Worm (Caenorhabditis elegans): ENCODE results near the gene F47B8.14.
A peak's percentile ranks its signal among the peaks of the same experiment; 100 is the strongest.

F47B8.14 gene

ce11 chrV:14351629-14352028 lies 31.3 kb downstream of the F47B8.14 start, which contains the start of gene vha-13:
Gene vha-13 (plus strand): TSS chrV:14351709.
- TF ChIP-seq zip-8 (tag; optimal IDR thresholded peaks at IDR 0.05) (no peak), cnd-1 (tag; optimal IDR thresholded peaks at IDR 0.05) (no peak)

DNA sequence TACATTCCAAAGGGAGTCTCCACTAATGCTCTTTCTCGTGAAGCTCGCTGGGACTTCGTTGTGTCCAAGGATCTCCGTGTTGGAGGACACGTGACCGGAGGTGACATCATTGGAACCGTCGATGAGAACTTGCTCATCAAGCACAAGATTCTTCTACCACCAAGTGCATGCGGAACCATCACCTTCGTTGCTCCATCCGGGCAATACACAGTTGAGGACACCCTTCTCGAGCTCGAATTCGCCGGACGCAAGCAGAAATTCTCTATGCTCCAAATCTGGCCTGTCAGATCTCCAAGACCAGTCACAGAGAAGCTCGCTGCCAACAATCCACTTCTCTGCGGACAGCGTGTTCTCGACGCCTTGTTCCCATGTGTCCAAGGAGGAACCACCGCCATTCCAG lies 31.7 kb downstream of the F47B8.14 start:
- TF ChIP-seq ces-1 (GFP tag; optimal IDR thresholded peaks at IDR 0.05) (no peak), drap-1 (GFP tag; optimal IDR thresholded peaks at IDR 0.05) (peak; percentile 26), nhr-12 (tag; optimal IDR thresholded peaks at IDR 0.05) (no peak)

ce11 chrV:14354258-14354877 lies 34.0 kb downstream of the F47B8.14 start, which contains the start of gene Y49A3A.3:
Gene Y49A3A.3 (plus strand): TSS chrV:14354410.
- TF ChIP-seq blmp-1 (tag; optimal IDR thresholded peaks at IDR 0.05), result no peak
- TF ChIP-seq cnd-1 (tag; optimal IDR thresholded peaks at IDR 0.05), result no peak
- no peak for TF ChIP-seq ces-1 (GFP tag; optimal IDR thresholded peaks at IDR 0.05)
- no peak for TF ChIP-seq mls-2 (tag; optimal IDR thresholded peaks at IDR 0.05)
- TF ChIP-seq lsy-2 (tag; optimal IDR thresholded peaks at IDR 0.05), result no peak
- no peak for TF ChIP-seq M03D4.4 (tag; optimal IDR thresholded peaks at IDR 0.05)
- TF ChIP-seq drap-1 (GFP tag; optimal IDR thresholded peaks at IDR 0.05), result no peak
- no peak for TF ChIP-seq lin-13 (tag; optimal IDR thresholded peaks at IDR 0.05)

ce11 chrV:14355738-14356368 lies 35.5 kb downstream of the F47B8.14 start, which contains the start of gene cyn-1:
Gene cyn-1 (plus strand): TSS chrV:14356076.
- peak; percentile 53 for TF ChIP-seq sptf-1 (tag; optimal IDR thresholded peaks at IDR 0.05)
- no peak for TF ChIP-seq cnd-1 (tag; optimal IDR thresholded peaks at IDR 0.05)
- no peak for TF ChIP-seq unc-62 (GFP tag; optimal IDR thresholded peaks at IDR 0.05)
- TF ChIP-seq unc-120 (tag; optimal IDR thresholded peaks at IDR 0.05; ENCODE audit: poor library complexity, severe bottlenecking), result peak; percentile 7
- TF ChIP-seq snpc-4 (tag; optimal IDR thresholded peaks at IDR 0.05), result no peak
- no peak for TF ChIP-seq nhr-76 (tag; optimal IDR thresholded peaks at IDR 0.05)
- TF ChIP-seq ztf-11 (tag; optimal IDR thresholded peaks at IDR 0.05), result no peak
- TF ChIP-seq blmp-1 (tag; optimal IDR thresholded peaks at IDR 0.05), result no peak
- no peak for TF ChIP-seq nhr-12 (tag; optimal IDR thresholded peaks at IDR 0.05)
- no peak for TF ChIP-seq elt-1 (tag; optimal IDR thresholded peaks at IDR 0.05; ENCODE audit: borderline replicate concordance, insufficient read depth)
- TF ChIP-seq ham-2 (GFP tag; optimal IDR thresholded peaks at IDR 0.05), result no peak
- TF ChIP-seq mep-1 (tag; optimal IDR thresholded peaks at IDR 0.05), result peak; percentile 36
- no peak for TF ChIP-seq elt-3 (tag; optimal IDR thresholded peaks at IDR 0.05)
- no peak for TF ChIP-seq nhr-2 (tag; optimal IDR thresholded peaks at IDR 0.05)
- peak; percentile 72 for TF ChIP-seq nhr-237 (tag; optimal IDR thresholded peaks at IDR 0.05)
- TF ChIP-seq drap-1 (GFP tag; optimal IDR thresholded peaks at IDR 0.05), result peak; percentile 12
- TF ChIP-seq pha-4 (tag; optimal IDR thresholded peaks at IDR 0.05), result peak; percentile 77
- no peak for TF ChIP-seq sem-2 (GFP tag; optimal IDR thresholded peaks at IDR 0.05)
- no peak for TF ChIP-seq ceh-43 (GFP tag; optimal IDR thresholded peaks at IDR 0.05)
- no peak for TF ChIP-seq mab-5 (tag; optimal IDR thresholded peaks at IDR 0.05)
- TF ChIP-seq hlh-1 (tag; optimal IDR thresholded peaks at IDR 0.05), result peak; percentile 23
- peak; percentile 74 for TF ChIP-seq lin-13 (tag; optimal IDR thresholded peaks at IDR 0.05)
- peak; percentile 80 for TF ChIP-seq ces-1 (GFP tag; optimal IDR thresholded peaks at IDR 0.05)
- peak; percentile 79 for TF ChIP-seq lsy-2 (tag; optimal IDR thresholded peaks at IDR 0.05)
- TF ChIP-seq flh-1 (GFP tag; optimal IDR thresholded peaks at IDR 0.05), result no peak
- TF ChIP-seq unc-39 (tag; optimal IDR thresholded peaks at IDR 0.05), result no peak
- no peak for TF ChIP-seq ceh-83 (GFP tag; optimal IDR thresholded peaks at IDR 0.05)
- no peak for TF ChIP-seq zip-8 (tag; optimal IDR thresholded peaks at IDR 0.05)
- TF ChIP-seq ceh-39 (tag; optimal IDR thresholded peaks at IDR 0.05), result peak; percentile 25
- no peak for TF ChIP-seq tbx-8 (GFP tag; optimal IDR thresholded peaks at IDR 0.05)
- no peak for TF ChIP-seq lin-32 (GFP tag; optimal IDR thresholded peaks at IDR 0.05)
